Fruit fly (Drosophila melanogaster) whole organism, embryonic: ENCODE measurements around the gene CG17108.
A peak's percentile ranks its signal among the peaks of the same experiment; 100 is the strongest.

Experiments
- Abd-B ChIP-seq: fragments of 200-800 bp; sonication (Bioruptor generic); optimal IDR thresholded peaks from 2 replicates; lab custom pipeline; 2018; ENCODE audit warnings: missing biosample characterization, mild to moderate bottlenecking, missing genetic modification characterization, moderate library complexity
- Adf1 ChIP-seq: fragments of 200-800 bp; sonication (Bioruptor generic); IDR thresholded peaks from 2 replicates; pipeline ENCODE4 v1.3.6; 2022; ENCODE audit warnings: missing biosample characterization, missing genetic modification characterization
- CG10543 ChIP-seq: fragments of 200-800 bp; sonication (Bioruptor generic); optimal IDR thresholded peaks from 3 replicates; lab custom pipeline; 2017; ENCODE audit warnings: missing biosample characterization, mild to moderate bottlenecking, missing genetic modification characterization, moderate library complexity
- CG11398 ChIP-seq: fragments of 200-800 bp; sonication (Bioruptor generic); optimal IDR thresholded peaks from 2 replicates; lab custom pipeline; 2016; ENCODE audit warnings: missing biosample characterization, missing genetic modification characterization
- CG13123 ChIP-seq: fragments of 200-800 bp; sonication (Bioruptor generic); optimal IDR thresholded peaks from 2 replicates; lab custom pipeline; 2016; ENCODE audit warnings: missing biosample characterization, missing genetic modification characterization
- CG13775 ChIP-seq: fragments of 200-800 bp; sonication (Bioruptor generic); optimal IDR thresholded peaks from 3 replicates; lab custom pipeline; 2017; ENCODE audit warnings: missing biosample characterization, mild to moderate bottlenecking, missing genetic modification characterization
- CG14710 ChIP-seq: fragments of 200-800 bp; sonication (Bioruptor generic); optimal IDR thresholded peaks from 3 replicates; lab custom pipeline; 2019; ENCODE audit warnings: missing biosample characterization, mild to moderate bottlenecking, missing genetic modification characterization, moderate library complexity
- CG15073 ChIP-seq: fragments of 200-800 bp; sonication (Bioruptor generic); optimal IDR thresholded peaks from 2 replicates; lab custom pipeline; 2016; ENCODE audit warnings: missing biosample characterization, missing genetic modification characterization
- CG16863 ChIP-seq: fragments of 200-800 bp; sonication (Bioruptor generic); optimal IDR thresholded peaks from 3 replicates; lab custom pipeline; 2016; ENCODE audit warnings: missing biosample characterization, missing genetic modification characterization
- CG18011 ChIP-seq: fragments of 200-800 bp; sonication (Bioruptor generic); optimal IDR thresholded peaks from 2 replicates; lab custom pipeline; 2017; ENCODE audit warnings: missing biosample characterization, missing genetic modification characterization, mild to moderate bottlenecking, moderate library complexity, missing genotype
- CG18262 ChIP-seq: fragments of 200-800 bp; optimal IDR thresholded peaks from 3 replicates; lab custom pipeline; 2019; ENCODE audit warnings: missing biosample characterization, mild to moderate bottlenecking, missing genetic modification characterization, moderate library complexity
- CG18476 ChIP-seq: fragments of 200-800 bp; sonication (Bioruptor generic); optimal IDR thresholded peaks from 2 replicates; lab custom pipeline; 2016; ENCODE audit warnings: missing biosample characterization, mild to moderate bottlenecking, missing genetic modification characterization
- CG18599 ChIP-seq: fragments of 200-800 bp; sonication (Bioruptor generic); optimal IDR thresholded peaks from 3 replicates; lab custom pipeline; 2017; ENCODE audit warnings: missing biosample characterization, missing genetic modification characterization, mild to moderate bottlenecking, moderate library complexity, missing genetic modification reagents
- CG2120 ChIP-seq: fragments of 200-800 bp; sonication (Bioruptor generic); optimal IDR thresholded peaks from 3 replicates; lab custom pipeline; 2016; ENCODE audit warnings: missing biosample characterization, missing genetic modification characterization
- CG30020 ChIP-seq: fragments of 200-800 bp; optimal IDR thresholded peaks from 2 replicates; lab custom pipeline; 2019; ENCODE audit warnings: missing biosample characterization, mild to moderate bottlenecking, missing genetic modification characterization, moderate library complexity
- CG30403 ChIP-seq: fragments of 200-800 bp; sonication (Bioruptor generic); optimal IDR thresholded peaks from 3 replicates; lab custom pipeline; 2016; ENCODE audit warnings: missing biosample characterization, missing genetic modification characterization
- CG31441 ChIP-seq: fragments of 200-800 bp; sonication (Bioruptor generic); IDR thresholded peaks from 2 replicates; pipeline ENCODE4 v1.3.6; 2022; ENCODE audit warnings: missing biosample characterization, missing genetic modification characterization
- CG3163 ChIP-seq: fragments of 200-800 bp; sonication (Bioruptor generic); optimal IDR thresholded peaks from 3 replicates; lab custom pipeline; 2016; ENCODE audit warnings: missing biosample characterization, missing genetic modification characterization
- CG33213 ChIP-seq: fragments of 200-800 bp; sonication (Bioruptor generic); optimal IDR thresholded peaks from 3 replicates; lab custom pipeline; 2016; ENCODE audit warnings: missing biosample characterization, missing genetic modification characterization
- CG6272 ChIP-seq: fragments of 200-800 bp; sonication (Bioruptor generic); IDR thresholded peaks from 2 replicates; pipeline ENCODE4 v1.3.6; 2022; ENCODE audit warnings: missing biosample characterization, missing genetic modification characterization
- CG6813 ChIP-seq: fragments of 200-800 bp; sonication (Bioruptor generic); optimal IDR thresholded peaks from 2 replicates; lab custom pipeline; 2017; ENCODE audit warnings: missing biosample characterization, missing genetic modification characterization, mild to moderate bottlenecking, moderate library complexity, missing genetic modification reagents
- CG7745 ChIP-seq: fragments of 200-800 bp; sonication (Bioruptor generic); optimal IDR thresholded peaks from 2 replicates; lab custom pipeline; 2018; ENCODE audit warnings: missing biosample characterization, mild to moderate bottlenecking, missing genetic modification characterization, moderate library complexity
- CG9932 ChIP-seq: fragments of 200-800 bp; sonication (Bioruptor generic); IDR thresholded peaks from 2 replicates; pipeline ENCODE4 v1.3.6; 2022; ENCODE audit warnings: missing biosample characterization, missing genetic modification characterization
- Chrac-16 ChIP-seq: fragments of 200-800 bp; sonication (Bioruptor generic); optimal IDR thresholded peaks from 3 replicates; lab custom pipeline; 2016; ENCODE audit warnings: missing biosample characterization, missing genetic modification characterization
- Ets65A ChIP-seq: fragments of 200-800 bp; sonication (Bioruptor generic); peaks from one replicate; lab custom pipeline; 2016; ENCODE audit warnings: missing biosample characterization, missing genetic modification characterization
- H2.0 ChIP-seq: fragments of 200-800 bp; sonication (Bioruptor generic); IDR thresholded peaks from 2 replicates; pipeline ENCODE4 v1.3.6; 2022; ENCODE audit warnings: missing biosample characterization, missing genetic modification characterization
- HmgZ ChIP-seq: fragments of 200-800 bp; sonication (Bioruptor generic); optimal IDR thresholded peaks from 2 replicates; lab custom pipeline; 2018; ENCODE audit warnings: missing biosample characterization, mild to moderate bottlenecking, missing genetic modification characterization
- Hr78 ChIP-seq, 2 experiments: fragments of 200-800 bp in 1 of 2; fragments of >200 bp in 1 of 2; sonication (Bioruptor generic) in 1 of 2; optimal IDR thresholded peaks; 2 replicates each; lab custom pipeline; 2017 to 2019; ENCODE audit warnings: missing biosample characterization in 2 of 2, missing genetic modification characterization in 2 of 2, mild to moderate bottlenecking in 1 of 2, moderate library complexity in 1 of 2
- Neu2 ChIP-seq: fragments of 200-800 bp; sonication (Bioruptor generic); optimal IDR thresholded peaks from 3 replicates; lab custom pipeline; 2016; ENCODE audit warnings: missing biosample characterization, missing genetic modification characterization, borderline replicate concordance
- Rx ChIP-seq: fragments of 200-800 bp; sonication (Bioruptor generic); IDR thresholded peaks from 2 replicates; pipeline ENCODE4 v1.3.6; 2022; ENCODE audit warnings: missing biosample characterization, missing genetic modification characterization
- Scr ChIP-seq: fragments of 200-800 bp; sonication (Bioruptor generic); IDR thresholded peaks from 2 replicates; pipeline ENCODE4 v1.3.6; 2022; ENCODE audit warnings: missing biosample characterization, missing genetic modification characterization; ENCODE audit not compliant: partially characterized antibody
- Side ChIP-seq: fragments of 200-800 bp; sonication (Bioruptor generic); optimal IDR thresholded peaks from 2 replicates; lab custom pipeline; 2016; ENCODE audit warnings: missing biosample characterization, missing genetic modification characterization
- Stat92E ChIP-seq, 3 experiments: fragments of >200 bp in 2 of 3; fragments of 200-800 bp in 1 of 3; sonication (Bioruptor generic) in 1 of 3; optimal IDR thresholded peaks; 2 replicates each; lab custom pipeline; 2017 to 2019; ENCODE audit warnings: missing biosample characterization in 3 of 3, missing genetic modification characterization in 3 of 3, mild to moderate bottlenecking in 1 of 3, moderate library complexity in 1 of 3
- Vsx1 ChIP-seq: fragments of 200-800 bp; sonication (Bioruptor generic); optimal IDR thresholded peaks from 2 replicates; lab custom pipeline; 2017; ENCODE audit warnings: missing biosample characterization, mild to moderate bottlenecking, missing genetic modification characterization, missing genetic modification reagents
- abd-A ChIP-seq: fragments of 200-800 bp; sonication (Bioruptor generic); optimal IDR thresholded peaks from 3 replicates; lab custom pipeline; 2019; ENCODE audit warnings: missing biosample characterization, mild to moderate bottlenecking, missing genetic modification characterization, moderate library complexity
- chn ChIP-seq: fragments of 200-800 bp; sonication (Bioruptor generic); optimal IDR thresholded peaks from 2 replicates; lab custom pipeline; 2016; ENCODE audit warnings: missing biosample characterization, missing genetic modification characterization
- croc ChIP-seq: fragments of 200-800 bp; sonication (Bioruptor generic); conservative IDR thresholded peaks from 3 replicates; pipeline ENCODE4 v1.3.6; 2022; ENCODE audit warnings: missing biosample characterization, missing genetic modification characterization
- crol ChIP-seq: fragments of 200-800 bp; sonication (Bioruptor generic); IDR thresholded peaks from 2 replicates; pipeline ENCODE4 v1.3.6; 2022; ENCODE audit warnings: missing biosample characterization, missing genetic modification characterization
- dm ChIP-seq: fragments of 200-800 bp; sonication (Bioruptor generic); optimal IDR thresholded peaks from 3 replicates; lab custom pipeline; 2016; ENCODE audit warnings: missing biosample characterization, missing genetic modification characterization
- ftz-f1 ChIP-seq: fragments of 200-800 bp; sonication (Bioruptor generic); optimal IDR thresholded peaks from 2 replicates; lab custom pipeline; 2016; ENCODE audit warnings: missing biosample characterization, missing genetic modification characterization
- grn ChIP-seq: fragments of 200-800 bp; sonication (Bioruptor generic); optimal IDR thresholded peaks from 3 replicates; lab custom pipeline; 2017; ENCODE audit warnings: missing biosample characterization, missing genetic modification characterization
- jumu ChIP-seq: fragments of 200-800 bp; sonication (Bioruptor generic); optimal IDR thresholded peaks from 3 replicates; lab custom pipeline; 2016; ENCODE audit warnings: missing biosample characterization, missing genetic modification characterization
- mam ChIP-seq: fragments of 200-800 bp; sonication (Bioruptor generic); optimal IDR thresholded peaks from 3 replicates; lab custom pipeline; 2016; ENCODE audit warnings: missing biosample characterization, missing genetic modification characterization
- nerfin-1 ChIP-seq: fragments of 200-800 bp; sonication (Bioruptor generic); optimal IDR thresholded peaks from 3 replicates; lab custom pipeline; 2019; ENCODE audit warnings: missing biosample characterization, mild to moderate bottlenecking, missing genetic modification characterization, moderate library complexity
- p53 ChIP-seq: fragments of 200-800 bp; sonication (Bioruptor generic); optimal IDR thresholded peaks from 2 replicates; lab custom pipeline; 2016; ENCODE audit warnings: missing biosample characterization, missing genetic modification characterization
- psq ChIP-seq: fragments of 200-800 bp; sonication (Bioruptor generic); optimal IDR thresholded peaks from 2 replicates; lab custom pipeline; 2017; ENCODE audit warnings: missing biosample characterization, missing genetic modification characterization
- ro ChIP-seq: fragments of 200-800 bp; sonication (Bioruptor generic); IDR thresholded peaks from 2 replicates; pipeline ENCODE4 v1.3.6; 2022; ENCODE audit warnings: missing biosample characterization, missing genetic modification characterization
- toy ChIP-seq: fragments of 200-800 bp; sonication (Bioruptor generic); IDR thresholded peaks from 2 replicates; pipeline ENCODE4 v1.3.6; 2022; ENCODE audit warnings: missing biosample characterization, missing genetic modification characterization
- twi ChIP-seq: fragments of 200-800 bp; optimal IDR thresholded peaks from 2 replicates; lab custom pipeline; 2019; ENCODE audit warnings: missing biosample characterization, mild to moderate bottlenecking, missing genetic modification characterization, moderate library complexity

The CG17108 gene

dm6 chr2L:10736993-10737756, 43.3 kb upstream of the CG17108 start, which contains the start of the genes Vha16-5 and CG12299 (continued):
- TF ChIP-seq Hr78 (GFP tag; optimal IDR thresholded peaks at IDR 0.05; lab: Kevin White, UChicago) (no peak), CG3163 (GFP tag; lab: Kevin White, UChicago) (peak; percentile 77), CG18262 (tag; lab: Kevin White, UChicago) (peak; percentile 63), HmgZ (tag; lab: Kevin White, UChicago) (peak; percentile 70), croc (peak; percentile 70; the same call in 2 of the 3 replicates), CG6813 (GFP tag; lab: Kevin White, UChicago) (peak; percentile 2), Rx (GFP tag; lab: Robert Waterston, UW) (peak; percentile 87), CG30403 (peak; percentile 93), Chrac-16 (GFP tag; lab: Kevin White, UChicago) (peak; percentile 85), CG16863 (peak; percentile 83), chn (peak; percentile 93), ftz-f1 (peak; percentile 68), CG15073 (GFP tag; lab: Kevin White, UChicago) (no peak), CG31441 (GFP tag; lab: Robert Waterston, UW) (no peak; the same call in none of the 2 replicates), Abd-B (GFP tag; lab: Kevin White, UChicago) (peak; percentile 71), Vsx1 (no peak), twi (tag; lab: Kevin White, UChicago) (peak; percentile 37), p53 (peak; percentile 68), CG9932 (peak; percentile 95), Scr (peak; percentile 74), dm (GFP tag; lab: Kevin White, UChicago) (peak; percentile 79), nerfin-1 (tag; lab: Kevin White, UChicago) (peak; percentile 58), Neu2 (no peak), crol (GFP tag; lab: Robert Waterston, UW) (0 out of 2 replicates have a peak, but pooled peaks have one; percentile 12), CG6272 (GFP tag; lab: Robert Waterston, UW) (peak; percentile 91), Ets65A (GFP tag; lab: Kevin White, UChicago) (peak; percentile 99), CG10543 (GFP tag; lab: Kevin White, UChicago) (peak; percentile 43), Side (GFP tag; lab: Kevin White, UChicago) (peak; percentile 67), ro (GFP tag; lab: Robert Waterston, UW) (peak; percentile 76), jumu (peak; percentile 70), CG30020 (tag; lab: Kevin White, UChicago) (peak; percentile 70), abd-A (tag; lab: Kevin White, UChicago) (no peak), psq (GFP tag; lab: Kevin White, UChicago) (peak; percentile 68), grn (GFP tag; lab: Kevin White, UChicago) (no peak), CG18599 (GFP tag; lab: Kevin White, UChicago) (no peak), Adf1 (GFP tag; lab: Robert Waterston, UW) (peak; percentile 72), H2.0 (peak; percentile 95), CG18011 (GFP tag; lab: Kevin White, UChicago) (peak; percentile 83), CG2120 (peak; percentile 93), CG18476 (peak; percentile 74), CG13775 (GFP tag; lab: Kevin White, UChicago) (peak; percentile 91), toy (GFP tag; lab: Robert Waterston, UW) (no peak), Stat92E (GFP tag; optimal IDR thresholded peaks at IDR 0.05; lab: Kevin White, UChicago) (no peak), CG33213 (GFP tag; lab: Kevin White, UChicago) (peak; percentile 92), mam (GFP tag; lab: Kevin White, UChicago) (peak; percentile 74), CG7745 (tag; lab: Kevin White, UChicago) (no peak), CG14710 (tag; lab: Kevin White, UChicago) (peak; percentile 76), CG13123 (GFP tag; lab: Kevin White, UChicago) (peak; percentile 76), CG11398 (peak; percentile 79)
